Worm (Caenorhabditis elegans): ENCODE results near the gene srt-67.
A peak's percentile ranks its signal among the peaks of the same experiment; 100 is the strongest.

The srt-67 gene

ce11 chrV:5257358-5257757, at the start of gene srt-67:
Gene srt-67 (minus strand): TSS chrV:5257458.
- TF ChIP-seq lin-39 (tag; optimal IDR thresholded peaks at IDR 0.05) (no peak), jun-1 (tag; optimal IDR thresholded peaks at IDR 0.05) (no peak), nhr-42 (GFP tag; IDR thresholded peaks at IDR 0.05) (no peak), fkh-10 (GFP tag; optimal IDR thresholded peaks at IDR 0.05) (no peak), cey-2 (tag; optimal IDR thresholded peaks at IDR 0.05; ENCODE audit: borderline replicate concordance, insufficient read depth) (no peak), ceh-32 (tag; optimal IDR thresholded peaks at IDR 0.05; ENCODE audit: poor library complexity) (no peak), lin-1 (GFP tag; IDR thresholded peaks at IDR 0.05) (no peak), zip-11 (GFP tag; IDR thresholded peaks at IDR 0.05) (no peak), dmd-6 (GFP tag; IDR thresholded peaks at IDR 0.05) (no peak), tra-1 (GFP tag; IDR thresholded peaks at IDR 0.05) (no peak), nhr-102 (tag; optimal IDR thresholded peaks at IDR 0.05) (no peak), lir-3 (tag; optimal IDR thresholded peaks at IDR 0.05) (no peak), ztf-11 (tag; optimal IDR thresholded peaks at IDR 0.05) (no peak), nhr-48 (tag; optimal IDR thresholded peaks at IDR 0.05) (no peak)

ce11 chrV:5304366-5304765, 47.1 kb upstream of the srt-67 start:
- TF ChIP-seq hlh-11 (tag; optimal IDR thresholded peaks at IDR 0.05) (no peak), zfp-2 (tag; optimal IDR thresholded peaks at IDR 0.05) (no peak), daf-19 (GFP tag; conservative IDR thresholded peaks at IDR 0.05) (no peak), mdl-1 (tag; optimal IDR thresholded peaks at IDR 0.05) (no peak), unc-39 (tag; optimal IDR thresholded peaks at IDR 0.05) (no peak), dve-1 (tag; optimal IDR thresholded peaks at IDR 0.05; ENCODE audit: insufficient read depth) (no peak), mep-1 (tag; optimal IDR thresholded peaks at IDR 0.05) (no peak), tag-97 (GFP tag; IDR thresholded peaks at IDR 0.05) (no peak), pha-4 (GFP tag; IDR thresholded peaks at IDR 0.05) (no peak), pha-4 (tag; optimal IDR thresholded peaks at IDR 0.05) (no peak), egl-43 (GFP tag; IDR thresholded peaks at IDR 0.05) (no peak)

- TF ChIP-seq dmd-6 (GFP tag; IDR thresholded peaks at IDR 0.05): no peak
- no peak for TF ChIP-seq daf-19 (GFP tag; conservative IDR thresholded peaks at IDR 0.05)
These were observed 46.1 kb upstream of the srt-67 start, which contains the start of gene ncx-2 for ce11 chrV:5303389-5303788. Gene ncx-2 (plus strand): TSS chrV:5303689.

- TF ChIP-seq mdl-1 (tag; optimal IDR thresholded peaks at IDR 0.05) (no peak), unc-39 (tag; optimal IDR thresholded peaks at IDR 0.05) (no peak), aha-1 (tag) (peak; percentile 73), cey-2 (tag; optimal IDR thresholded peaks at IDR 0.05; ENCODE audit: borderline replicate concordance, insufficient read depth) (no peak)
These were observed 44.0 kb upstream of the srt-67 start for ce11 chrV:5301226-5301625.

- TF ChIP-seq R02D3.7 (tag; optimal IDR thresholded peaks at IDR 0.05) (no peak), unc-62 (GFP tag; optimal IDR thresholded peaks at IDR 0.05 in 1 of 2) (peak in 1 of 2 experiments; percentile 98), unc-62 (tag; optimal IDR thresholded peaks at IDR 0.05) (no peak)
These were observed 40.5 kb upstream of the srt-67 start for ce11 chrV:5297740-5298139.

- TF ChIP-seq unc-62 (GFP tag; optimal IDR thresholded peaks at IDR 0.05 in 1 of 2) (no peak), unc-62 (tag; optimal IDR thresholded peaks at IDR 0.05) (no peak), hlh-30 (tag; optimal IDR thresholded peaks at IDR 0.05; ENCODE audit: insufficient read depth) (peak; percentile 24), snpc-4 (tag; optimal IDR thresholded peaks at IDR 0.05) (no peak), nhr-11 (tag; optimal IDR thresholded peaks at IDR 0.05) (peak; percentile 72), daf-16 (GFP tag; optimal IDR thresholded peaks at IDR 0.05) (peak in 1 of 2 experiments; percentile 67), daf-16 (tag; optimal IDR thresholded peaks at IDR 0.05) (no peak), hif-1 (tag; optimal IDR thresholded peaks at IDR 0.05) (peak in 1 of 2 experiments; percentile 44), aha-1 (tag) (peak; percentile 79), hlh-11 (tag; optimal IDR thresholded peaks at IDR 0.05) (peak; percentile 48)
These were observed 38.7 kb upstream of the srt-67 start for ce11 chrV:5295940-5296339.

Data from whole organism, L4 larva.